Fruit fly (Drosophila melanogaster) whole organism, adult: ENCODE results near the gene Wwox.

Source experiments
- CG11617 ChIP-seq: fragments of 200-800 bp; sonication (Bioruptor generic); optimal IDR thresholded peaks from 2 replicates; lab custom pipeline; 2017; ENCODE audit warnings: mild to moderate bottlenecking, missing biosample characterization, missing genetic modification reagents, missing genetic modification characterization
- CG33017 ChIP-seq: fragments of 200-800 bp; sonication (Bioruptor generic); optimal IDR thresholded peaks from 2 replicates; lab custom pipeline; 2018; ENCODE audit warnings: missing biosample characterization, mild to moderate bottlenecking, missing genetic modification characterization, moderate library complexity
- CG7101 ChIP-seq: fragments of 200-800 bp; sonication (Bioruptor generic); optimal IDR thresholded peaks from 2 replicates; lab custom pipeline; 2018; ENCODE audit warnings: missing biosample characterization, mild to moderate bottlenecking, missing genetic modification characterization, moderate library complexity
- Clk ChIP-seq: fragments of 200-800 bp; sonication (Bioruptor generic); optimal IDR thresholded peaks from 2 replicates; lab custom pipeline; 2017; ENCODE audit warnings: missing biosample characterization, missing genetic modification characterization
- Hr96 ChIP-seq: fragments of 200-800 bp; sonication (Bioruptor generic); optimal IDR thresholded peaks from 2 replicates; lab custom pipeline; 2016; ENCODE audit warnings: missing biosample characterization, missing genetic modification characterization
- Mnt ChIP-seq: fragments of 200-800 bp; sonication (Bioruptor generic); optimal IDR thresholded peaks from 2 replicates; lab custom pipeline; 2016; ENCODE audit warnings: missing biosample characterization, mild to moderate bottlenecking, missing genetic modification characterization
- bab1 ChIP-seq: fragments of 200-800 bp; sonication (Bioruptor generic); optimal IDR thresholded peaks from 3 replicates; lab custom pipeline; 2019; ENCODE audit warnings: missing biosample characterization, mild to moderate bottlenecking, missing genetic modification characterization, moderate library complexity
- pad ChIP-seq: fragments of 200-800 bp; sonication (Bioruptor generic); optimal IDR thresholded peaks from 3 replicates; lab custom pipeline; 2017; ENCODE audit warnings: missing biosample characterization, missing genetic modification characterization, mild to moderate bottlenecking, moderate library complexity, missing genetic modification reagents

dm6 chr2L:7993062-7993685, 10.9 kb downstream of the Wwox start:
- TF ChIP-seq Hr96 (no peak), bab1 (no peak), CG7101 (tag; lab: Kevin White, UChicago) (no peak), Clk (GFP tag; lab: Kevin White, UChicago) (no peak), CG11617 (GFP tag; lab: Kevin White, UChicago) (no peak), pad (no peak), Mnt (GFP tag; lab: Kevin White, UChicago) (no peak), CG33017 (no peak)
